Worm (Caenorhabditis elegans): ENCODE data around the gene catp-2.

DNA sequence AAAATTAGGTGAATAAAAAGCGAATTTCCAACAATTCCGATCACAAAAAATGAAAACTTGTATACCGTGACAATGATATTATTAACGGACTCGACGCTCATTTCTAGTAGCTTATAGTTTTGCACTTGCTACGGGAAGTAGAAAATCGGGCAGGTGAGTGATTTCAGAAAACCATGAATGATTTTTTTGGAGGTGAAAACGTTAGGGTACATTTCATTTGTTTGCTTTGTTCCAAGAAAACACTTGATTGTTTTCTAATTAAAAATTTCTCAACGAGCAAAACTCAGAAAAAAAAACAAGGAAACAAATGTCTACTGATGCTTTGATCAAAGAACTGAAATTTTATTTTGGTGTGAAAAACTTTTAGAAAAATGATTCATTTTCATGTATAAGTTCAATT is 46.4 kb downstream of the catp-2 start, which contains the start of gene srsx-12:
- no peak for TF ChIP-seq flt-1 (GFP tag; IDR thresholded peaks at IDR 0.05)
- no peak for TF ChIP-seq tab-1 (GFP tag; IDR thresholded peaks at IDR 0.05)
- no peak for TF ChIP-seq cog-1 (tag; optimal IDR thresholded peaks at IDR 0.05)
- TF ChIP-seq ztf-23 (GFP tag; IDR thresholded peaks at IDR 0.05): no peak

Data from whole organism, midembryonic.